Worm (Caenorhabditis elegans) whole organism, L2 larva: Measurements from ENCODE around the gene F08D12.15.

ENCODE experiments used
- C34F6.9 ChIP-seq: fragments of 150-350 bp; optimal IDR thresholded peaks from 2 replicates; lab custom pipeline; 2014; ENCODE audit warnings: missing biosample characterization, missing genetic modification characterization
- F13H6.1 ChIP-seq: sonication (generic microtip); optimal IDR thresholded peaks from 2 replicates; lab custom pipeline; 2016; ENCODE audit warnings: missing genetic modification characterization, missing compliant biosample characterization
- Y55F3AM.14 ChIP-seq: fragments of 200-800 bp; sonication (Bioruptor generic); optimal IDR thresholded peaks from 2 replicates; lab custom pipeline; 2018; ENCODE audit warnings: mild to moderate bottlenecking, missing genetic modification characterization, missing compliant biosample characterization
- ZK546.5 ChIP-seq: sonication (generic microtip); optimal IDR thresholded peaks from 2 replicates; lab custom pipeline; 2017; ENCODE audit warnings: missing biosample characterization, missing genetic modification characterization
- alr-1 ChIP-seq: fragments of 150-350 bp; optimal IDR thresholded peaks from 2 replicates; lab custom pipeline; 2014; ENCODE audit warnings: missing biosample characterization, missing genetic modification characterization
- aly-2 ChIP-seq: fragments of 150-350 bp; optimal IDR thresholded peaks from 2 replicates; lab custom pipeline; 2014; ENCODE audit warnings: missing biosample characterization, missing genetic modification characterization
- blmp-1 ChIP-seq: sonication (generic microtip); optimal IDR thresholded peaks from 2 replicates; lab custom pipeline; 2017; ENCODE audit warnings: missing genetic modification characterization, mild to moderate bottlenecking, missing compliant biosample characterization, antibody characterized with exemption, moderate library complexity; ENCODE audit not compliant: insufficient read depth
- ceh-16 ChIP-seq: fragments of 150-350 bp; optimal IDR thresholded peaks from 2 replicates; lab custom pipeline; 2014; ENCODE audit warnings: missing biosample characterization, missing genetic modification characterization
- ceh-82 ChIP-seq: fragments of 150-350 bp; optimal IDR thresholded peaks from 2 replicates; lab custom pipeline; 2014; ENCODE audit warnings: missing biosample characterization, missing genetic modification characterization
- crh-2 ChIP-seq: sonication (generic microtip); optimal IDR thresholded peaks from 2 replicates; lab custom pipeline; 2017; ENCODE audit warnings: missing biosample characterization, missing genetic modification characterization
- dmd-4 ChIP-seq: sonication (generic microtip); optimal IDR thresholded peaks from 2 replicates; lab custom pipeline; 2017; ENCODE audit warnings: missing biosample characterization, missing genetic modification characterization
- egl-27 ChIP-seq: sonication (generic microtip); optimal IDR thresholded peaks from 3 replicates; lab custom pipeline; 2017; ENCODE audit warnings: missing biosample characterization, missing genetic modification reagents, missing genetic modification characterization
- elt-1 ChIP-seq: fragments of 150-350 bp; optimal IDR thresholded peaks from 2 replicates; lab custom pipeline; 2014; ENCODE audit warnings: missing biosample characterization, missing genetic modification characterization
- elt-3 ChIP-seq: sonication (generic microtip); optimal IDR thresholded peaks from 2 replicates; lab custom pipeline; 2017; ENCODE audit warnings: missing biosample characterization, missing genetic modification characterization
- fos-1 ChIP-seq: fragments of 150-350 bp; optimal IDR thresholded peaks from 2 replicates; lab custom pipeline; 2014; ENCODE audit warnings: missing biosample characterization, missing genetic modification characterization
- gmeb-1 ChIP-seq: fragments of 150-350 bp; optimal IDR thresholded peaks from 2 replicates; lab custom pipeline; 2014; ENCODE audit warnings: missing biosample characterization, missing genetic modification characterization
- lin-11 ChIP-seq: fragments of 150-350 bp; sonication (generic microtip); optimal IDR thresholded peaks from 2 replicates; lab custom pipeline; 2014; ENCODE audit warnings: missing biosample characterization, missing genetic modification characterization, inconsistent platforms, mixed read lengths
- lin-13 ChIP-seq: fragments of 150-350 bp; optimal IDR thresholded peaks from 2 replicates; lab custom pipeline; 2014; ENCODE audit warnings: missing biosample characterization, missing genetic modification reagents, missing genetic modification characterization
- lin-39 ChIP-seq: fragments of 150-350 bp; optimal IDR thresholded peaks from 2 replicates; lab custom pipeline; 2014; ENCODE audit warnings: missing biosample characterization, missing genetic modification reagents, missing genetic modification characterization
- lsy-2 ChIP-seq, 2 experiments: fragments of 150-350 bp in 1 of 2; sonication (generic microtip) in 1 of 2; optimal IDR thresholded peaks; 2 replicates each; lab custom pipeline; 2014 to 2017; ENCODE audit warnings: missing biosample characterization in 2 of 2, missing genetic modification characterization in 2 of 2
- mab-5 ChIP-seq: fragments of 150-350 bp; optimal IDR thresholded peaks from 2 replicates; lab custom pipeline; 2014; ENCODE audit warnings: missing biosample characterization, missing genetic modification characterization
- mbf-1 ChIP-seq: sonication (generic microtip); optimal IDR thresholded peaks from 2 replicates; lab custom pipeline; 2017; ENCODE audit warnings: missing biosample characterization, missing genetic modification characterization
- nhr-10 ChIP-seq: sonication (generic microtip); optimal IDR thresholded peaks from 2 replicates; lab custom pipeline; 2017; ENCODE audit warnings: missing biosample characterization, missing genetic modification characterization
- nhr-11 ChIP-seq: fragments of 150-350 bp; optimal IDR thresholded peaks from 2 replicates; lab custom pipeline; 2014; ENCODE audit warnings: missing biosample characterization, missing genetic modification characterization
- nhr-129 ChIP-seq: fragments of 150-350 bp; optimal IDR thresholded peaks from 2 replicates; lab custom pipeline; 2014; ENCODE audit warnings: missing biosample characterization, missing genetic modification characterization
- nhr-21 ChIP-seq: fragments of 150-350 bp; optimal IDR thresholded peaks from 2 replicates; lab custom pipeline; 2014; ENCODE audit warnings: missing biosample characterization, missing genetic modification characterization
- nhr-25 ChIP-seq: fragments of 150-350 bp; sonication (generic microtip); optimal IDR thresholded peaks from 3 replicates; lab custom pipeline; 2014; ENCODE audit warnings: missing biosample characterization, missing genetic modification characterization
- nhr-77 ChIP-seq: fragments of 150-350 bp; optimal IDR thresholded peaks from 2 replicates; lab custom pipeline; 2014; ENCODE audit warnings: missing biosample characterization, missing genetic modification characterization
- peb-1 ChIP-seq: fragments of 150-350 bp; optimal IDR thresholded peaks from 2 replicates; lab custom pipeline; 2014; ENCODE audit warnings: missing biosample characterization, missing genetic modification characterization
- skn-1 ChIP-seq: sonication (generic microtip); optimal IDR thresholded peaks from 2 replicates; lab custom pipeline; 2017; ENCODE audit warnings: missing biosample characterization, missing genetic modification characterization
- sma-3 ChIP-seq: sonication (generic microtip); optimal IDR thresholded peaks from 2 replicates; lab custom pipeline; 2016; ENCODE audit warnings: missing genetic modification reagents, missing genetic modification characterization, missing compliant biosample characterization
- sma-9 ChIP-seq, 2 experiments: fragments of 150-350 bp in 1 of 2; sonication (generic microtip) in 1 of 2; optimal IDR thresholded peaks; 2 replicates each; lab custom pipeline; 2014 to 2016; ENCODE audit warnings: missing genetic modification characterization in 2 of 2, mild to moderate bottlenecking in 1 of 2, missing biosample characterization in 1 of 2, missing compliant biosample characterization in 1 of 2, missing genetic modification reagents in 1 of 2, moderate library complexity in 1 of 2
- snpc-4 ChIP-seq: fragments of 150-350 bp; optimal IDR thresholded peaks from 2 replicates; lab custom pipeline; 2014; ENCODE audit warnings: missing biosample characterization, missing genetic modification characterization
- unc-39 ChIP-seq: fragments of 150-350 bp; optimal IDR thresholded peaks from 2 replicates; lab custom pipeline; 2014; ENCODE audit warnings: missing biosample characterization, missing genetic modification characterization
- unc-55 ChIP-seq: fragments of 150-350 bp; sonication (generic microtip); optimal IDR thresholded peaks from 3 replicates; lab custom pipeline; 2014; ENCODE audit warnings: missing biosample characterization, missing genetic modification reagents, missing genetic modification characterization
- unc-62 ChIP-seq: fragments of 150-350 bp; optimal IDR thresholded peaks from 2 replicates; lab custom pipeline; 2014; ENCODE audit warnings: missing biosample characterization, missing genetic modification reagents, missing genetic modification characterization
- zag-1 ChIP-seq: fragments of 150-350 bp; optimal IDR thresholded peaks from 2 replicates; lab custom pipeline; 2014; ENCODE audit warnings: missing biosample characterization, missing genetic modification characterization
- ztf-11 ChIP-seq: sonication (generic microtip); optimal IDR thresholded peaks from 2 replicates; lab custom pipeline; 2017; ENCODE audit warnings: missing biosample characterization, missing genetic modification characterization

F08D12.15 gene

DNA sequence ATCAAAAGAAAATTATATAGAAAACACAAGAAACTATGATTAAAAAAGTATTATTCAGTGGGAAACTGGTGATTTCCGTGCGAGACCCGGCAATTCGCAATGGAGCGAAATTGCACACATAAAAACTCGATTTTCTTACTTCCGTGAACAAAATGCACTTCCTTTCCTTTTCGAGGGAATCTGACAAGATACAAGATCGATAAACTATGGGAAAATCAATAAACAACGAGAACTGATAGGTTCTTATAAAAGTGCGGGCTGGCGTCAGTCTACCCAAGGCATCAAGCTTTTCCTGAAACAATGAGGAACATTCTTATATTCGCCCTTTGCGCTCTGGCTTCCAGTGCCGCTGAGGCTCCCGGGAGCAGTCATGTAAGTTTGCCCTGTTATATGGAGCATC is 13.4 kb upstream of the F08D12.15 start, which contains the start of gene F29A7.3:
F29A7.3 (plus strand) TSS at position 301 of the 400 bp plus-strand sequence.
- TF ChIP-seq unc-39 (tag; lab: Kevin White, UChicago), result no peak
- no peak for TF ChIP-seq snpc-4 (tag; lab: Kevin White, UChicago)
- TF ChIP-seq gmeb-1, result no peak
- no peak for TF ChIP-seq F13H6.1 (tag; lab: Kevin White, UChicago)
- no peak for TF ChIP-seq elt-3
- no peak for TF ChIP-seq Y55F3AM.14 (GFP tag; lab: Kevin White, UChicago)
- TF ChIP-seq skn-1, result no peak
- TF ChIP-seq zag-1 (tag; lab: Kevin White, UChicago), result no peak
- TF ChIP-seq ceh-16, result no peak
- TF ChIP-seq nhr-77 (tag; lab: Kevin White, UChicago), result no peak
- no peak for TF ChIP-seq unc-55
- TF ChIP-seq lsy-2 (tag; optimal IDR thresholded peaks at IDR 0.05; lab: Kevin White, UChicago), result no peak
- no peak for TF ChIP-seq alr-1 (tag; lab: Kevin White, UChicago)
- TF ChIP-seq mbf-1 (tag; lab: Kevin White, UChicago), result no peak
- no peak for TF ChIP-seq nhr-11
- TF ChIP-seq elt-1 (tag; lab: Kevin White, UChicago), result no peak

DNA sequence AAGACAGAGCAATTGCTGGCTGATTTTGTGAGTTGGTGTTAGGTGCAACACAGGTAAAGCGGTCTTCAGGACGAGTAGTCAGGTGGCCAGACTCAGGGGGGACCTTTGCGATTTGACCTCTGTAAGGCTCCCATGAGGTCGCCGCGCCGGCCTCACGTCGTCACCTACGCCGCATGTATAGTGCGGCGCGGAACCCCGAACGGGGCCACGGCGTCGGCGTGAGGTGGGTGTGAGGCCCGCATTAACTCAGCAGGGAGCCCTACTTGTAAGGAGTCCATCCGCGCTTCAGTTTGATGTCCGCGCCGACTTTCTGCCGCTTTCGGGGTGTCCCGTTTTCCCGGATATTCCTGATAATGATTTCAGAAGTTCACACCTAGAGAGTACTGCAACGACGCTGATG is 11.8 kb upstream of the F08D12.15 start:
- TF ChIP-seq lsy-2 (tag; optimal IDR thresholded peaks at IDR 0.05; lab: Kevin White, UChicago), result no peak
- no peak for TF ChIP-seq unc-39 (tag; lab: Kevin White, UChicago)
- no peak for TF ChIP-seq ztf-11 (tag; lab: Kevin White, UChicago)
- TF ChIP-seq C34F6.9 (tag; lab: Kevin White, UChicago), result no peak
- TF ChIP-seq F13H6.1 (tag; lab: Kevin White, UChicago), result no peak
- no peak for TF ChIP-seq skn-1
- TF ChIP-seq mab-5 (tag; lab: Kevin White, UChicago), result no peak
- no peak for TF ChIP-seq dmd-4 (tag; lab: Kevin White, UChicago)
- no peak for TF ChIP-seq mbf-1 (tag; lab: Kevin White, UChicago)
- TF ChIP-seq aly-2 (tag; lab: Kevin White, UChicago), result no peak
- TF ChIP-seq lin-13, result no peak
- no peak for TF ChIP-seq alr-1 (tag; lab: Kevin White, UChicago)
- no peak for TF ChIP-seq unc-55
- no peak for TF ChIP-seq nhr-77 (tag; lab: Kevin White, UChicago)
- no peak for TF ChIP-seq unc-62
- TF ChIP-seq elt-3, result no peak
- no peak for TF ChIP-seq zag-1 (tag; lab: Kevin White, UChicago)
- TF ChIP-seq nhr-11, result no peak

DNA sequence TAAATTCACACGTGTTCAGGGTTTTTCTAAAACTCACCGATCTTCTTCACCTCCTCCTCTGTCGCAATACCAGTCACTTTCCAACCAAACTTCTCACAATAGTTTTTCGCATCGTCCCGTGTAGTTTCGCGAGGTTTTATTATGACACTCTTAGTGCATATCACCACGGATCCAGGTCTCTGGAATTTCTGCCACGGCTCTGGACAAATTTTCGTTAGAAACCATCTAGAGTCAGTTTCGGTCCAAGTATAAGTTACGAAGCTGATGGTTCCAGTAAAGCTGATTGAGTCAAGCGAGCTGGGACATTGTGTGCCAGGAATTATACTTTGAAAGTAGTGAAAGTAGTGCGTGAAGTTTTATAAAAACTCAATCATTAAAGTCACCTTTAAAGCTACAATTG is 10.1 kb upstream of the F08D12.15 start:
- TF ChIP-seq unc-39 (tag; lab: Kevin White, UChicago) (no peak), fos-1 (tag; lab: Kevin White, UChicago) (no peak), sma-9 (GFP tag; optimal IDR thresholded peaks at IDR 0.05; lab: Kevin White, UChicago) (no peak), sma-9 (tag; optimal IDR thresholded peaks at IDR 0.05; lab: Kevin White, UChicago) (no peak), egl-27 (no peak), nhr-10 (tag; lab: Kevin White, UChicago) (no peak), crh-2 (tag; lab: Kevin White, UChicago) (no peak), nhr-11 (no peak), lin-13 (no peak), nhr-21 (tag; lab: Kevin White, UChicago) (no peak), ceh-82 (tag; lab: Kevin White, UChicago) (no peak), nhr-25 (tag; lab: Kevin White, UChicago) (no peak), blmp-1 (no peak)
- TF ChIP-seq, all 48 proteins: peak for 0

DNA sequence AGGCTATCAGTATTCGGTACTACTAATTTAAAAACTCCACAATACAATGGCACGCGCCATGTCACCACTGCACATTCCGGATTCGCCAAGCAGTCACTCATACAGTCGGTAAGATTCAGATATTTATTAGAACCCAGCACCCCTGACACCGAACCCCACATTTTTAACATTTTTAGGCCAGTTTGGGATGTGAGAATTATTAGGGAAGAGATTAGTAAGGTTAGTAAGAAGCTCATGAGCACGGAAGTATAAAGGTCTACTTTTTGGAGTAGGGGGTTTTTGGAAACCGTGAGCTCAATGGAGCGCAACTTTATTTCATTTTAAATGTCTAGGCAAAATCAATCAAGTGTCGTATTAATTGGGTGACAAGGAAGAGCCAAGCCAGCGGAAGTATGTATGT is 8.5 kb upstream of the F08D12.15 start, which contains the start of gene F29A7.8:
F29A7.8 (minus strand) TSS at position 101 of the 400 bp plus-strand sequence.
- TF ChIP-seq sma-3 (GFP tag; lab: Kevin White, UChicago), result no peak
- no peak for TF ChIP-seq lin-39 (tag; lab: Kevin White, UChicago)
- TF ChIP-seq peb-1 (tag; lab: Kevin White, UChicago), result no peak
- TF ChIP-seq mbf-1 (tag; lab: Kevin White, UChicago), result no peak
- TF ChIP-seq lin-11, result no peak
- no peak for TF ChIP-seq ZK546.5 (tag; lab: Kevin White, UChicago)
- no peak for TF ChIP-seq ceh-16
- TF ChIP-seq nhr-129 (tag; lab: Kevin White, UChicago), result no peak
- TF ChIP-seq gmeb-1, result no peak
- TF ChIP-seq lin-13, result no peak
- no peak for TF ChIP-seq sma-9 (GFP tag; optimal IDR thresholded peaks at IDR 0.05; lab: Kevin White, UChicago)
- no peak for TF ChIP-seq sma-9 (tag; optimal IDR thresholded peaks at IDR 0.05; lab: Kevin White, UChicago)
- TF ChIP-seq zag-1 (tag; lab: Kevin White, UChicago), result no peak
- no peak for TF ChIP-seq snpc-4 (tag; lab: Kevin White, UChicago)
